Worm (Caenorhabditis elegans): ENCODE measurements around the gene C38C3.3.

DNA sequence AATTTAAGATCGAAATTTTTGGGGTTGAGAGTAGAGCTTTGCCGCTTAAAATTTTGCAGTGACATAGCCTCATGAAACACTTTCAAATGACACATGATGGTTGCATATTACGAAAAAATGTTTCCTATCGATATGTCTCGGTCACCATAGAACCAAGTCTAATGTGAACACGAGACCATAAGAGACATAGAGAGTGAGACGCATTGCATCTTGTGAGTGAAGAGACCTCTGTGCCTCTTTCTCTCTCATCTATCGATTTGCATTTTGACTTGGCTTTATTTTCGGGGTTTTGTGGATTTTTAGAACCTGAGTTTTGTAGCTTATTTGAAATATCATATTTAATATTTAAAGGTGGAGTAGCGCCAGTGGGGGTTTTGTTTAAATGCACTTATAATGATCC lies 28.5 kb upstream of the C38C3.3 start:
- no peak for TF ChIP-seq ama-1 (optimal IDR thresholded peaks at IDR 0.05)
- TF ChIP-seq pha-2 (tag; optimal IDR thresholded peaks at IDR 0.05), result no peak
- TF ChIP-seq eyg-1 (tag; optimal IDR thresholded peaks at IDR 0.05), result no peak
- TF ChIP-seq ceh-19 (GFP tag; optimal IDR thresholded peaks at IDR 0.05), result no peak
- TF ChIP-seq elt-2 (tag; optimal IDR thresholded peaks at IDR 0.05), result no peak
- TF ChIP-seq pqm-1 (tag; optimal IDR thresholded peaks at IDR 0.05), result no peak
- no peak for TF ChIP-seq ahr-1 (tag; optimal IDR thresholded peaks at IDR 0.05)
- no peak for TF ChIP-seq ceh-31 (tag; optimal IDR thresholded peaks at IDR 0.05)
- no peak for TF ChIP-seq unc-86 (tag; optimal IDR thresholded peaks at IDR 0.05)
- no peak for TF ChIP-seq ceh-45 (GFP tag; IDR thresholded peaks at IDR 0.05)
- TF ChIP-seq pat-9 (tag; optimal IDR thresholded peaks at IDR 0.05), result no peak
- no peak for TF ChIP-seq syd-9 (tag; optimal IDR thresholded peaks at IDR 0.05)
- TF ChIP-seq dmd-4 (tag; optimal IDR thresholded peaks at IDR 0.05; ENCODE audit: borderline replicate concordance), result no peak

All from whole organism, late embryonic.